Fruit fly (Drosophila melanogaster): ENCODE measurements around the gene OXA1L.

The OXA1L gene

DNA sequence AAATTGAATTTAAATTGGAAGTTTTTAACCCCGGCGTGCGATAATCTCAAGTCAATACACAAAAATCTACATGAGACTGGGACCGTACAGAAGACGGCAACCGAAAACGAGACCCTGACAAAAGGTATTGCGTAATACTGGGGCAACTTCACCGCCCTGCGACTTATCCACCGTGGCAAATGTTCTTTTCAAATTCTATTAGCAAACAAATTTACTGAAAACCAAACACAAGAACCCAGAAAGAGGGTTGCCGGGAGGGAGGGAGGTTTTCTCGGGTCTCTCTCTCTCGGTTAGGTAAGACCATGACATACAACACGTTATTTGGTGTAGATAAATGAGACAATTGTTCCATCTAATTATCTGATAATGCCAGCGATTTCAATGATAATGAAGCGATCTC lies 40.5 kb downstream of the OXA1L start:
- TF ChIP-seq pad (GFP tag; optimal IDR thresholded peaks at IDR 0.05) (no peak), Mnt (GFP tag; optimal IDR thresholded peaks at IDR 0.05) (no peak), CG33017 (tag; optimal IDR thresholded peaks at IDR 0.05) (no peak), CG5204 (GFP tag; optimal IDR thresholded peaks at IDR 0.05) (no peak), ovo (GFP tag; optimal IDR thresholded peaks at IDR 0.05) (no peak), CG11617 (GFP tag; optimal IDR thresholded peaks at IDR 0.05) (no peak), Clk (GFP tag; optimal IDR thresholded peaks at IDR 0.05) (no peak), tj (GFP tag; optimal IDR thresholded peaks at IDR 0.05) (no peak), CG7101 (tag; optimal IDR thresholded peaks at IDR 0.05) (no peak), toe (GFP tag; optimal IDR thresholded peaks at IDR 0.05) (no peak), CG1620 (GFP tag; optimal IDR thresholded peaks at IDR 0.05) (no peak), CG12768 (GFP tag; optimal IDR thresholded peaks at IDR 0.05) (no peak), kay (GFP tag; ENCODE audit: borderline replicate concordance) (no peak), CG7045 (GFP tag; optimal IDR thresholded peaks at IDR 0.05) (no peak), Crg-1 (GFP tag; optimal IDR thresholded peaks at IDR 0.05) (no peak), cic (GFP tag; optimal IDR thresholded peaks at IDR 0.05) (no peak), CG14711 (tag; optimal IDR thresholded peaks at IDR 0.05) (no peak)

DNA sequence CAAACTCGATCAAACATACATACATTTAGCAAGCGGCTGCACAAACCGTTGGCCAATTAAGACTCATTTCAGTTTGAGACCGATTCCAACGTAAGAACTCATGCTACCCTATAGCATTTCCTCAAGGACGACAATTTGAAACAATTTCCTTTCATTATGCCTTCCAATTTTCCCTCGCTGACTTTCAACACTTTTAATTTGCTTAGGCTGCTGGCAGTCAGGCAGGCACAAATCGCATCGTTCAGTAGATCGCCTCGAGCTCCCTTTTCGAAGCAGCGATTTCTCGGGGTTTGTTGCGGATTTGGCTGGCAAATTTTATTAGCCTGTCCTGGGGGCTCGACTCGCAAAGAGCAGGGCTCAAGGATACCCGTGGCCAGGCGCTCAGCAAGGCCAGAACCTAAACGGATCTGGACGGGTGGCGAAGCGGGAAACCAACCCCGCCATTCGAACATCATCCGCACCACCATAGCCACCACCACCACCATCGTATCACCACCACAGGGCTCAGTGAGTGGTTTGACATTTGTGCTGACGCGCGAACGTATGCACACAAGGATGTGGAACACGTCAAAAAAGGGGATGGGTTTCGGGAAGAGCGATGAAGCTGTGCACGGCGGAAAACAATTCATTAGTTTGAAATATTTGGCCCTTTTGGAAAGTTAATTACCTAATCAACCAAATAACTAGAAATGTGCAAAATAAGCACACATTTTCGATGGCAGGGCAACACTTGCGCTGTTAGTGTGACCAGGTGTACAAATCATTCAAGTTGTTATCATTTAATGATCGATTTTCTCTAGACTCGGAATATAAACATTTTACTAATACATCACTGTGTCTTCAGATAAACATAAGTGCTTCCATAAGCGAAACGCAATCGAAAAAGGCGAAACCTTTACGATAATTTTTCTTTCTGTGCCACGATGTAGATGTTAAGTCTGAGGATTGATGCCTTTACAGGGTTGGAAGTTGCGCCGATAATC lies 41.4 kb downstream of the OXA1L start:
- TF ChIP-seq cic (GFP tag; optimal IDR thresholded peaks at IDR 0.05) (no peak), CG14711 (tag; optimal IDR thresholded peaks at IDR 0.05) (no peak), CG12768 (GFP tag; optimal IDR thresholded peaks at IDR 0.05) (no peak), CG7045 (GFP tag; optimal IDR thresholded peaks at IDR 0.05) (no peak), cnc (optimal IDR thresholded peaks at IDR 0.05) (no peak), toe (GFP tag; optimal IDR thresholded peaks at IDR 0.05) (no peak), kay (GFP tag; ENCODE audit: borderline replicate concordance) (no peak), CG5204 (GFP tag; optimal IDR thresholded peaks at IDR 0.05) (no peak), bab1 (GFP tag; optimal IDR thresholded peaks at IDR 0.05) (no peak), CG7101 (tag; optimal IDR thresholded peaks at IDR 0.05) (no peak), pad (GFP tag; optimal IDR thresholded peaks at IDR 0.05) (no peak), tj (GFP tag; optimal IDR thresholded peaks at IDR 0.05) (no peak), Mnt (GFP tag; optimal IDR thresholded peaks at IDR 0.05) (no peak), ovo (GFP tag; optimal IDR thresholded peaks at IDR 0.05) (no peak), Crg-1 (GFP tag; optimal IDR thresholded peaks at IDR 0.05) (no peak), Clk (GFP tag; optimal IDR thresholded peaks at IDR 0.05) (no peak)

DNA sequence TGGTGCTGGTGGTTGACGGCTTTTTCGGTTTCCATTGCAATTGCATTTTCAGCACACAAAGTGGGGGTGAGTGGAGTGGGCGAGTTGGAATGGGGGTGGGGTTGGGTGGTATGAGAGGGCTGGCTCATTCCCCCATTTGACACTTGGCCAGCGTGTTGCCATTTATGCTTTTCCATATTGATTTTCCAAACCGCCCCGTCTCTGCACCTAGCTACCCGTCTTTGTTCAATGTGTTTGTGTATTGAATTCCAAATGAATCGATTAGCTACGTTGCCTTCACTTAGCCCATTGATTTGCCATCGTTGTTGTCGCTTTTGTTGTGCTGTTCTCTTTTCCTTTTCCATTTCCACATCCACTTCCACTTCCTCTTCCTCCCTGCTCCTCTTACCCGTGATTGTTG lies 42.6 kb downstream of the OXA1L start:
- no peak for TF ChIP-seq pad (GFP tag; optimal IDR thresholded peaks at IDR 0.05)
- no peak for TF ChIP-seq toe (GFP tag; optimal IDR thresholded peaks at IDR 0.05)
- TF ChIP-seq CG1620 (GFP tag; optimal IDR thresholded peaks at IDR 0.05): no peak
- TF ChIP-seq kay (GFP tag; ENCODE audit: borderline replicate concordance): no peak
- TF ChIP-seq CG14711 (tag; optimal IDR thresholded peaks at IDR 0.05): no peak
- no peak for TF ChIP-seq CG7101 (tag; optimal IDR thresholded peaks at IDR 0.05)

DNA sequence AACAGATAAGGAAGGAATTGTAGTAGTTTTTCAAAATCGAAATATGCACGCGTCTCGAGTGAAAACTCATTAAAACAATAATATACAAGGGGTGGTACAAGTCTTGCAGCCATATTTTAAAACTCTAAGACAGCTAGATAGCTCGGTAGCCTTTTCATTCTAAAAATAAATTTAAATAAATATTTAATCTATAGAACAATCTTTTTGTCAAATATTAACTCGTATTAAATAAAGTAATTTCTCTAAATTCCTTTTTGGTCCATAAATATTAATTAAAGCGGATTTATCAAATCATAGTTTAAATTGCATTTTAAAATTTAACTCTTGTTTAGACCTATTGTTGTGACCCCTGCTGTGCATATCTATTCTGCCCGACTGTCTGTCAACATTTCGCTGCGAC lies 43.0 kb downstream of the OXA1L start:
- no peak for TF ChIP-seq cnc (optimal IDR thresholded peaks at IDR 0.05)
- TF ChIP-seq pad (GFP tag; optimal IDR thresholded peaks at IDR 0.05): no peak
- no peak for TF ChIP-seq Crg-1 (GFP tag; optimal IDR thresholded peaks at IDR 0.05)
- TF ChIP-seq kay (GFP tag; ENCODE audit: borderline replicate concordance): no peak
- no peak for TF ChIP-seq Hr96 (GFP tag; optimal IDR thresholded peaks at IDR 0.05)
- TF ChIP-seq toe (GFP tag; optimal IDR thresholded peaks at IDR 0.05): no peak
- TF ChIP-seq CG7045 (GFP tag; optimal IDR thresholded peaks at IDR 0.05): no peak
- TF ChIP-seq bab1 (GFP tag; optimal IDR thresholded peaks at IDR 0.05): no peak
- TF ChIP-seq CG1620 (GFP tag; optimal IDR thresholded peaks at IDR 0.05): no peak
- TF ChIP-seq CG7101 (tag; optimal IDR thresholded peaks at IDR 0.05): no peak
- no peak for TF ChIP-seq tj (GFP tag; optimal IDR thresholded peaks at IDR 0.05)

DNA sequence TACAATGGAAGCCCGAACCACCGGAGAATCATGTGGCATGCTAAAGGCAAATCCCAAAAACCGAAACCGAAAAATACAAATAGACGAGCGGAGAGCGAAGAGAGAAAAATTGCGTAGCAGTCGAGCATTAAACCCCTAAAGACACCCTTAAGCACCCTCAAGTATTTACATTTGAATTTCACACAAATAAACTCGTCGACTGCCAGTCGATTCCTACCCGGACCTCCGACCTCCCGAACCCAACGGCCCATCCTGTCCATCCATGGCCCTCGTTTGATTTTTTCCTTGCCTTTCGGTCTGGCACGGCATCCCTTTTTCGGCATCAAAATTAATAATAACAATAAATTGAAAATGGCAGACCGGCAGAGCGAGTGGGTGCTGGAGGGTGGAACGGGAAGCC lies 43.4 kb downstream of the OXA1L start:
- TF ChIP-seq CG1620 (GFP tag; optimal IDR thresholded peaks at IDR 0.05): no peak
- TF ChIP-seq tj (GFP tag; optimal IDR thresholded peaks at IDR 0.05): no peak
- TF ChIP-seq cnc (optimal IDR thresholded peaks at IDR 0.05): no peak
- TF ChIP-seq CG7101 (tag; optimal IDR thresholded peaks at IDR 0.05): no peak
- TF ChIP-seq CG7045 (GFP tag; optimal IDR thresholded peaks at IDR 0.05): no peak
- no peak for TF ChIP-seq Mnt (GFP tag; optimal IDR thresholded peaks at IDR 0.05)
- no peak for TF ChIP-seq CG33017 (tag; optimal IDR thresholded peaks at IDR 0.05)
- no peak for TF ChIP-seq Clk (GFP tag; optimal IDR thresholded peaks at IDR 0.05)
- TF ChIP-seq pad (GFP tag; optimal IDR thresholded peaks at IDR 0.05): no peak
- no peak for TF ChIP-seq kay (GFP tag; ENCODE audit: borderline replicate concordance)
- TF ChIP-seq CG11617 (GFP tag; optimal IDR thresholded peaks at IDR 0.05): no peak
- no peak for TF ChIP-seq CG14711 (tag; optimal IDR thresholded peaks at IDR 0.05)
- no peak for TF ChIP-seq bab1 (GFP tag; optimal IDR thresholded peaks at IDR 0.05)
- TF ChIP-seq Hr96 (GFP tag; optimal IDR thresholded peaks at IDR 0.05): no peak
- TF ChIP-seq toe (GFP tag; optimal IDR thresholded peaks at IDR 0.05): no peak
- no peak for TF ChIP-seq CG5204 (GFP tag; optimal IDR thresholded peaks at IDR 0.05)
- TF ChIP-seq cic (GFP tag; optimal IDR thresholded peaks at IDR 0.05): no peak
- TF ChIP-seq CG12768 (GFP tag; optimal IDR thresholded peaks at IDR 0.05): no peak
- no peak for TF ChIP-seq ovo (GFP tag; optimal IDR thresholded peaks at IDR 0.05)

DNA sequence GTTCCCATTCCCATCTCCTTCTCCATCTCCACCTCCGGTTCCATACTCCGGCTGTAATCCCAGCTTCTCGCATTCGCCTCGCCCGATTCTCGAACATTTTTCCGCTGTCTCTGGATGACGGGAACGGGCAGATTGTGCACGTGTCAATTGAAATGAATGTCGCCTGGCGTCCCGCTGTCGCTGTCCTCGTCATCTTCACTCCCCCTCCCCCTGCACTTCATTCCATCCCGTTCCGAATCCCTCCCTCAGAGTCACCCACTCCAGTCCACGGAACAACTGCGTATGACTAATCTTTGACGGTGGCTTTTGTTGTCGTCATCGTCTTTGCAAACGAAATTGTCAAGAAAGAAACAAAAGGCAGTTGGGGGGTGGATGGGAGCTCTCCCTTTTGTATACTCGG lies 44.4 kb downstream of the OXA1L start:
- TF ChIP-seq cic (GFP tag; optimal IDR thresholded peaks at IDR 0.05) (no peak), bab1 (GFP tag; optimal IDR thresholded peaks at IDR 0.05) (no peak), tj (GFP tag; optimal IDR thresholded peaks at IDR 0.05) (no peak), CG1620 (GFP tag; optimal IDR thresholded peaks at IDR 0.05) (no peak), Hr96 (GFP tag; optimal IDR thresholded peaks at IDR 0.05) (no peak), Clk (GFP tag; optimal IDR thresholded peaks at IDR 0.05) (no peak), pad (GFP tag; optimal IDR thresholded peaks at IDR 0.05) (no peak), CG7101 (tag; optimal IDR thresholded peaks at IDR 0.05) (no peak), CG33017 (tag; optimal IDR thresholded peaks at IDR 0.05) (no peak), Mnt (GFP tag; optimal IDR thresholded peaks at IDR 0.05) (no peak), cnc (optimal IDR thresholded peaks at IDR 0.05) (no peak), CG5204 (GFP tag; optimal IDR thresholded peaks at IDR 0.05) (no peak), CG12768 (GFP tag; optimal IDR thresholded peaks at IDR 0.05) (no peak), ovo (GFP tag; optimal IDR thresholded peaks at IDR 0.05) (no peak), CG14711 (tag; optimal IDR thresholded peaks at IDR 0.05) (no peak)

All from whole organism, adult.